Worm (Caenorhabditis elegans): ENCODE results near the gene R02D5.24.

DNA sequence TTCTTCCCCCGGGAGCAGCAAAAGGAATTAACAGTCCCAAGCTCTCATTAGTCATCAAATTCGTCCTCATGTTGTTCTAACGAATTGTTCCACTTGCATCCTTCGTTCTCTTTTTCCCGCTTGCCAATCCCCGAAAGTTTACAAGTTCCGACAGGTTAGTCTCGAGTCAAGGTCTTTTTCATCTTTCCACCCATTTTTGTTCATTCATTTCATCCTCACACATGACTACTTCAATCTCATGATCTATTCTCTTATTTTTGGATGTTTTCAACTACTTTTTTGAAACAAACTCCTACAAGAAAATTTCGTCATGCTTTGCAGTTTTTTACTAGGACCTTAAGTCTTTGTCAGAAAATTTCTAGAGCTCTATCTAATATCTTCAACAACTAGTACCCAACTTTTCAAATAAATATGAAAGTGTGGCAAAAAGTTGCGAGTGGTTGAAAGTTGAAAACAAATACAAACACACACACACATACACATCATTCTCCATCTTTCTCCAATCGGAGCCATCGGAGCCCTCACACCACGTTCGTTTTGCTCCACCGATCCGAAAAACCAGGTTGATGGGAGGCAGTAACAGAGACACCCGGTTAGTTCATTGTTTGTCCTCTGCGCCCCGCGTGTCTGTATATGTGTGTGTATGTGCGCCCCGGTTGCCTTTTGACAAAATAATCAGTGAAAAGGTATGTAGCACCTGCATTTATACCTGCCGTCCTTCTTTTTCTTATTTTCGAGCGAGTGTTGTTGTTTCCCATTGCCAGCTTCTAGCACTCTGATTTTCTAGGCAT, 1.9 kb upstream of the R02D5.24 start:
- TF ChIP-seq ama-1 (optimal IDR thresholded peaks at IDR 0.05) (no peak), flt-1 (GFP tag; IDR thresholded peaks at IDR 0.05) (no peak), tra-4 (tag; optimal IDR thresholded peaks at IDR 0.05) (no peak), B0310.2 (tag; optimal IDR thresholded peaks at IDR 0.05) (no peak), ceh-13 (GFP tag; optimal IDR thresholded peaks at IDR 0.05) (no peak), tbx-11 (GFP tag; IDR thresholded peaks at IDR 0.05) (no peak), ets-7 (tag; optimal IDR thresholded peaks at IDR 0.05) (no peak), sea-1 (GFP tag; conservative IDR thresholded peaks at IDR 0.05) (no peak), scrt-1 (GFP tag; IDR thresholded peaks at IDR 0.05) (no peak), ceh-36 (tag; optimal IDR thresholded peaks at IDR 0.05) (no peak), hmbx-1 (tag; optimal IDR thresholded peaks at IDR 0.05) (no peak)

Measured in whole organism, early embryonic.